Worm (Caenorhabditis elegans) whole organism, L2 larva: ENCODE measurements around the gene nhr-35.

Source experiments
- aly-2 ChIP-seq: fragments of 150-350 bp; optimal IDR thresholded peaks from 2 replicates; lab custom pipeline; 2014; ENCODE audit warnings: missing biosample characterization, missing genetic modification characterization
- ama-1 ChIP-seq: fragments of 150-350 bp; optimal IDR thresholded peaks from 2 replicates; lab custom pipeline; 2018; ENCODE audit warnings: inconsistent platforms
- nhr-6 ChIP-seq: fragments of 150-350 bp; optimal IDR thresholded peaks from 2 replicates; lab custom pipeline; 2014; ENCODE audit warnings: missing biosample characterization, missing genetic modification characterization
- nhr-77 ChIP-seq: fragments of 150-350 bp; optimal IDR thresholded peaks from 2 replicates; lab custom pipeline; 2014; ENCODE audit warnings: missing biosample characterization, missing genetic modification characterization
- unc-55 ChIP-seq: fragments of 150-350 bp; sonication (generic microtip); optimal IDR thresholded peaks from 3 replicates; lab custom pipeline; 2014; ENCODE audit warnings: missing biosample characterization, missing genetic modification reagents, missing genetic modification characterization
- unc-62 ChIP-seq: fragments of 150-350 bp; optimal IDR thresholded peaks from 2 replicates; lab custom pipeline; 2014; ENCODE audit warnings: missing biosample characterization, missing genetic modification reagents, missing genetic modification characterization
- zag-1 ChIP-seq: fragments of 150-350 bp; optimal IDR thresholded peaks from 2 replicates; lab custom pipeline; 2014; ENCODE audit warnings: missing biosample characterization, missing genetic modification characterization
- ztf-1 ChIP-seq: fragments of 200-800 bp; sonication (Bioruptor generic); conservative IDR thresholded peaks from 2 replicates; pipeline ENCODE4 v1.3.6; 2022; ENCODE audit warnings: missing genetic modification characterization, missing compliant biosample characterization

ce11 chrX:4548929-4549328 is 16.4 kb downstream of the nhr-35 start:
- TF ChIP-seq aly-2 (tag; lab: Kevin White, UChicago) (no peak), nhr-6 (tag; lab: Kevin White, UChicago) (no peak), ama-1 (lab: Kevin White, UChicago) (no peak), unc-62 (GFP tag; lab: Kevin White, UChicago) (no peak), unc-55 (GFP tag; lab: Kevin White, UChicago) (no peak), nhr-77 (tag; lab: Kevin White, UChicago) (no peak), zag-1 (tag; lab: Kevin White, UChicago) (no peak), ztf-1 (no peak)
